Worm (Caenorhabditis elegans): ENCODE measurements around the gene F28A10.13.
"Not testable (repeated sequence)": the region's sequence is repeated elsewhere in the genome, so short reads cannot be mapped to it uniquely, and the experiment has no call there.

F28A10.13 gene

ce11 chrII:821514-821913 lies 27.1 kb upstream of the F28A10.13 start, which contains the start of gene F46F5.8:
Gene F46F5.8 (minus strand): TSS chrII:821614.
- TF ChIP-seq nhr-76 (tag; optimal IDR thresholded peaks at IDR 0.05), result no peak

ce11 chrII:822730-823129 lies 25.9 kb upstream of the F28A10.13 start, which contains the start of gene msrp-4:
Gene msrp-4 (minus strand): TSS chrII:822830.
- TF ChIP-seq tbx-8 (GFP tag; optimal IDR thresholded peaks at IDR 0.05); drap-1 (GFP tag; optimal IDR thresholded peaks at IDR 0.05); pha-4 (tag; optimal IDR thresholded peaks at IDR 0.05): not testable (repeated sequence)

- TF ChIP-seq unc-120 (tag; optimal IDR thresholded peaks at IDR 0.05; ENCODE audit: poor library complexity, severe bottlenecking), result no peak
- TF ChIP-seq ceh-39 (tag; optimal IDR thresholded peaks at IDR 0.05), result no peak
- TF ChIP-seq drap-1 (GFP tag; optimal IDR thresholded peaks at IDR 0.05), result no peak
- no peak for TF ChIP-seq mab-5 (tag; optimal IDR thresholded peaks at IDR 0.05)
- TF ChIP-seq sem-2 (GFP tag; optimal IDR thresholded peaks at IDR 0.05), result no peak
- no peak for TF ChIP-seq lin-32 (GFP tag; optimal IDR thresholded peaks at IDR 0.05)
- no peak for TF ChIP-seq snpc-4 (tag; optimal IDR thresholded peaks at IDR 0.05)
- TF ChIP-seq ceh-43 (GFP tag; optimal IDR thresholded peaks at IDR 0.05), result no peak
- TF ChIP-seq zip-8 (tag; optimal IDR thresholded peaks at IDR 0.05), result no peak
- TF ChIP-seq sptf-1 (tag; optimal IDR thresholded peaks at IDR 0.05), result no peak
Measured at ce11 chrII:823529-823928, 25.1 kb upstream of the F28A10.13 start, which contains the start of gene F46F5.10. Gene F46F5.10 (plus strand): TSS chrII:823829.

ce11 chrII:825521-825920 lies 23.1 kb upstream of the F28A10.13 start, which contains the start of gene F28A10.1:
Gene F28A10.1 (plus strand): TSS chrII:825821.
- TF ChIP-seq elt-3 (tag; optimal IDR thresholded peaks at IDR 0.05) (no peak), hlh-1 (tag; optimal IDR thresholded peaks at IDR 0.05) (no peak), ceh-83 (GFP tag; optimal IDR thresholded peaks at IDR 0.05) (no peak), pha-4 (tag; optimal IDR thresholded peaks at IDR 0.05) (no peak), blmp-1 (tag; optimal IDR thresholded peaks at IDR 0.05) (no peak), drap-1 (GFP tag; optimal IDR thresholded peaks at IDR 0.05) (no peak), cnd-1 (tag; optimal IDR thresholded peaks at IDR 0.05) (no peak), zip-8 (tag; optimal IDR thresholded peaks at IDR 0.05) (no peak), nhr-237 (tag; optimal IDR thresholded peaks at IDR 0.05) (no peak), bed-3 (GFP tag; optimal IDR thresholded peaks at IDR 0.05) (no peak)

ce11 chrII:838414-838813 lies 10.2 kb upstream of the F28A10.13 start, which contains the start of gene F28A10.8:
Gene F28A10.8 (minus strand): TSS chrII:838514.
- no peak for TF ChIP-seq blmp-1 (tag; optimal IDR thresholded peaks at IDR 0.05)
- no peak for TF ChIP-seq sptf-1 (tag; optimal IDR thresholded peaks at IDR 0.05)
- TF ChIP-seq elt-1 (tag; optimal IDR thresholded peaks at IDR 0.05; ENCODE audit: borderline replicate concordance, insufficient read depth), result no peak
- no peak for TF ChIP-seq M03D4.4 (tag; optimal IDR thresholded peaks at IDR 0.05)
- no peak for TF ChIP-seq zip-8 (tag; optimal IDR thresholded peaks at IDR 0.05)
- no peak for TF ChIP-seq flh-1 (GFP tag; optimal IDR thresholded peaks at IDR 0.05)
- no peak for TF ChIP-seq ceh-83 (GFP tag; optimal IDR thresholded peaks at IDR 0.05)
- TF ChIP-seq mep-1 (tag; optimal IDR thresholded peaks at IDR 0.05), result no peak
- no peak for TF ChIP-seq ham-2 (GFP tag; optimal IDR thresholded peaks at IDR 0.05)
- no peak for TF ChIP-seq lin-32 (GFP tag; optimal IDR thresholded peaks at IDR 0.05)

ce11 chrII:840131-840530 lies 8.5 kb upstream of the F28A10.13 start, which contains the start of gene clc-33:
Gene clc-33 (plus strand): TSS chrII:840431.
- no peak for TF ChIP-seq elt-3 (tag; optimal IDR thresholded peaks at IDR 0.05)
- no peak for TF ChIP-seq ces-1 (GFP tag; optimal IDR thresholded peaks at IDR 0.05)
- TF ChIP-seq lin-13 (tag; optimal IDR thresholded peaks at IDR 0.05), result no peak
- TF ChIP-seq flh-1 (GFP tag; optimal IDR thresholded peaks at IDR 0.05), result no peak
- no peak for TF ChIP-seq drap-1 (GFP tag; optimal IDR thresholded peaks at IDR 0.05)
- no peak for TF ChIP-seq ceh-39 (tag; optimal IDR thresholded peaks at IDR 0.05)
- no peak for TF ChIP-seq nhr-12 (tag; optimal IDR thresholded peaks at IDR 0.05)
- TF ChIP-seq zip-8 (tag; optimal IDR thresholded peaks at IDR 0.05), result no peak
- TF ChIP-seq nhr-2 (tag; optimal IDR thresholded peaks at IDR 0.05), result no peak
- TF ChIP-seq pha-4 (tag; optimal IDR thresholded peaks at IDR 0.05), result no peak
- TF ChIP-seq nhr-237 (tag; optimal IDR thresholded peaks at IDR 0.05), result no peak
- no peak for TF ChIP-seq sem-2 (GFP tag; optimal IDR thresholded peaks at IDR 0.05)

All from whole organism, mixed stage, embryonic.